Worm (Caenorhabditis elegans) whole organism, L3 larva: ENCODE measurements around the gene Y39B6A.43.

ENCODE experiments used
- R02D3.7 ChIP-seq: fragments of 150-350 bp; optimal IDR thresholded peaks from 2 replicates; lab custom pipeline; 2014; ENCODE audit warnings: missing biosample characterization, missing genetic modification characterization
- ZK546.5 ChIP-seq: sonication (generic microtip); optimal IDR thresholded peaks from 2 replicates; lab custom pipeline; 2017; ENCODE audit warnings: missing biosample characterization, missing genetic modification characterization
- aly-2 ChIP-seq: fragments of 150-350 bp; optimal IDR thresholded peaks from 2 replicates; lab custom pipeline; 2014; ENCODE audit warnings: missing biosample characterization, missing genetic modification characterization
- ama-1 ChIP-seq: fragments of 150-350 bp; optimal IDR thresholded peaks from 2 replicates; lab custom pipeline; 2018
- ceh-16 ChIP-seq: sonication (generic microtip); optimal IDR thresholded peaks from 2 replicates; lab custom pipeline; 2017; ENCODE audit warnings: missing biosample characterization, missing genetic modification characterization
- ceh-28 ChIP-seq: fragments of 150-350 bp; optimal IDR thresholded peaks from 2 replicates; lab custom pipeline; 2014; ENCODE audit warnings: missing biosample characterization, missing genetic modification reagents, missing genetic modification characterization
- ceh-82 ChIP-seq: fragments of 150-350 bp; optimal IDR thresholded peaks from 2 replicates; lab custom pipeline; 2014; ENCODE audit warnings: missing biosample characterization, missing genetic modification characterization
- ceh-9 ChIP-seq: sonication (generic microtip); optimal IDR thresholded peaks from 2 replicates; lab custom pipeline; 2018; ENCODE audit warnings: missing biosample characterization, missing genetic modification characterization
- daf-12 ChIP-seq: fragments of 150-350 bp; optimal IDR thresholded peaks from 2 replicates; lab custom pipeline; 2014; ENCODE audit warnings: missing biosample characterization, missing genetic modification reagents, missing genetic modification characterization
- egl-27 ChIP-seq: sonication (generic microtip); optimal IDR thresholded peaks from 4 replicates; lab custom pipeline; 2017; ENCODE audit warnings: missing biosample characterization, missing genetic modification reagents, missing genetic modification characterization
- egl-5 ChIP-seq: fragments of 150-350 bp; optimal IDR thresholded peaks from 2 replicates; lab custom pipeline; 2017; ENCODE audit warnings: missing biosample characterization, missing genetic modification reagents, missing genetic modification characterization, inconsistent platforms
- elt-1 ChIP-seq: fragments of 150-350 bp; optimal IDR thresholded peaks from 2 replicates; lab custom pipeline; 2014; ENCODE audit warnings: missing biosample characterization, missing genetic modification characterization
- elt-2 ChIP-seq: sonication (generic microtip); optimal IDR thresholded peaks from 2 replicates; lab custom pipeline; 2016; ENCODE audit warnings: missing genetic modification reagents, mild to moderate bottlenecking, missing genetic modification characterization, missing compliant biosample characterization
- elt-3 ChIP-seq, 3 experiments: fragments of 150-350 bp in 1 of 3; sonication (generic microtip) in 2 of 3; optimal IDR thresholded peaks; 2 replicates in 2 of 3; 4 replicates in 1 of 3; lab custom pipeline; 2014 to 2017; ENCODE audit warnings: missing biosample characterization in 3 of 3, missing genetic modification characterization in 3 of 3
- eor-1 ChIP-seq, 2 experiments: fragments of 150-350 bp; optimal IDR thresholded peaks; 2 replicates each; lab custom pipeline; 2014 to 2018; ENCODE audit warnings: missing biosample characterization in 2 of 2, missing genetic modification characterization in 2 of 2
- fkh-10 ChIP-seq: sonication (generic microtip); optimal IDR thresholded peaks from 2 replicates; lab custom pipeline; 2017; ENCODE audit warnings: missing biosample characterization, missing genetic modification reagents, missing genetic modification characterization
- fkh-2 ChIP-seq: fragments of 150-350 bp; optimal IDR thresholded peaks from 2 replicates; lab custom pipeline; 2014; ENCODE audit warnings: missing biosample characterization, missing genetic modification reagents, missing genetic modification characterization
- fos-1 ChIP-seq: fragments of 150-350 bp; optimal IDR thresholded peaks from 2 replicates; lab custom pipeline; 2014; ENCODE audit warnings: missing biosample characterization, missing genetic modification characterization
- hmg-11 ChIP-seq: sonication (generic microtip); optimal IDR thresholded peaks from 2 replicates; lab custom pipeline; 2016; ENCODE audit warnings: missing genetic modification characterization, missing compliant biosample characterization
- jun-1 ChIP-seq: fragments of 150-350 bp; optimal IDR thresholded peaks from 2 replicates; lab custom pipeline; 2014; ENCODE audit warnings: missing biosample characterization, missing genetic modification reagents, missing genetic modification characterization
- lin-15B ChIP-seq: fragments of 150-350 bp; optimal IDR thresholded peaks from 2 replicates; lab custom pipeline; 2014; ENCODE audit warnings: missing biosample characterization, missing genetic modification characterization
- lin-39 ChIP-seq: fragments of 150-350 bp; optimal IDR thresholded peaks from 2 replicates; lab custom pipeline; 2018; ENCODE audit warnings: missing biosample characterization, missing genetic modification reagents, missing genetic modification characterization
- lsy-12 ChIP-seq: sonication (generic microtip); optimal IDR thresholded peaks from 2 replicates; lab custom pipeline; 2016; ENCODE audit warnings: mild to moderate bottlenecking, missing genetic modification characterization, missing compliant biosample characterization
- mdl-1 ChIP-seq: fragments of 150-350 bp; optimal IDR thresholded peaks from 2 replicates; lab custom pipeline; 2014; ENCODE audit warnings: missing biosample characterization, missing genetic modification characterization
- mml-1 ChIP-seq: fragments of 150-350 bp; sonication (generic microtip); optimal IDR thresholded peaks from 3 replicates; lab custom pipeline; 2014; ENCODE audit warnings: missing biosample characterization, missing genetic modification characterization
- nfya-1 ChIP-seq: sonication (generic microtip); optimal IDR thresholded peaks from 2 replicates; lab custom pipeline; 2017; ENCODE audit warnings: missing genetic modification characterization, mild to moderate bottlenecking, missing compliant biosample characterization, antibody characterized with exemption, moderate library complexity; ENCODE audit not compliant: insufficient read depth
- nhr-11 ChIP-seq: fragments of 150-350 bp; optimal IDR thresholded peaks from 2 replicates; lab custom pipeline; 2014; ENCODE audit warnings: missing biosample characterization, missing genetic modification characterization
- nhr-12 ChIP-seq: fragments of 150-350 bp; optimal IDR thresholded peaks from 2 replicates; lab custom pipeline; 2014; ENCODE audit warnings: missing biosample characterization, missing genetic modification characterization
- nhr-23 ChIP-seq: fragments of 150-350 bp; optimal IDR thresholded peaks from 2 replicates; lab custom pipeline; 2014; ENCODE audit warnings: missing biosample characterization, missing genetic modification reagents, missing genetic modification characterization
- nhr-237 ChIP-seq: fragments of 150-350 bp; optimal IDR thresholded peaks from 2 replicates; lab custom pipeline; 2014; ENCODE audit warnings: missing biosample characterization, missing genetic modification characterization
- nhr-25 ChIP-seq: sonication (generic microtip); optimal IDR thresholded peaks from 2 replicates; lab custom pipeline; 2017; ENCODE audit warnings: missing biosample characterization, missing genetic modification characterization
- nhr-28 ChIP-seq: fragments of 150-350 bp; optimal IDR thresholded peaks from 2 replicates; lab custom pipeline; 2014; ENCODE audit warnings: missing biosample characterization, missing genetic modification characterization
- nhr-43 ChIP-seq: sonication (generic microtip); optimal IDR thresholded peaks from 2 replicates; lab custom pipeline; 2016; ENCODE audit warnings: mild to moderate bottlenecking, missing genetic modification characterization, missing compliant biosample characterization; ENCODE audit not compliant: poor library complexity, severe bottlenecking
- nhr-67 ChIP-seq: fragments of 150-350 bp; optimal IDR thresholded peaks from 2 replicates; lab custom pipeline; 2014; ENCODE audit warnings: missing biosample characterization, missing genetic modification characterization
- nhr-76 ChIP-seq: fragments of 150-350 bp; sonication (generic microtip); optimal IDR thresholded peaks from 5 replicates; lab custom pipeline; 2014; ENCODE audit warnings: missing biosample characterization, missing genetic modification characterization
- nhr-77 ChIP-seq: fragments of 150-350 bp; optimal IDR thresholded peaks from 2 replicates; lab custom pipeline; 2014; ENCODE audit warnings: missing biosample characterization, missing genetic modification characterization
- pha-4 ChIP-seq: fragments of 150-350 bp; optimal IDR thresholded peaks from 2 replicates; lab custom pipeline; 2014; ENCODE audit warnings: missing biosample characterization, missing genetic modification reagents, missing genetic modification characterization
- pqm-1 ChIP-seq: fragments of 150-350 bp; optimal IDR thresholded peaks from 2 replicates; lab custom pipeline; 2017; ENCODE audit warnings: missing biosample characterization, missing genetic modification characterization, inconsistent platforms
- sea-2 ChIP-seq: fragments of 150-350 bp; sonication (generic microtip); optimal IDR thresholded peaks from 4 replicates; lab custom pipeline; 2014; ENCODE audit warnings: missing biosample characterization, missing genetic modification reagents, missing genetic modification characterization
- skn-1 ChIP-seq: fragments of 150-350 bp; optimal IDR thresholded peaks from 2 replicates; lab custom pipeline; 2014; ENCODE audit warnings: missing biosample characterization, missing genetic modification characterization
- snpc-4 ChIP-seq: fragments of 150-350 bp; optimal IDR thresholded peaks from 2 replicates; lab custom pipeline; 2014; ENCODE audit warnings: missing biosample characterization, missing genetic modification characterization
- tbx-2 ChIP-seq: sonication (generic microtip); optimal IDR thresholded peaks from 2 replicates; lab custom pipeline; 2016; ENCODE audit warnings: mild to moderate bottlenecking, missing genetic modification characterization, missing compliant biosample characterization
- unc-39 ChIP-seq: sonication (generic microtip); optimal IDR thresholded peaks from 4 replicates; lab custom pipeline; 2017; ENCODE audit warnings: missing biosample characterization, missing genetic modification characterization
- unc-62 ChIP-seq: fragments of 150-350 bp; sonication (generic microtip); optimal IDR thresholded peaks from 4 replicates; lab custom pipeline; 2014; ENCODE audit warnings: missing biosample characterization, missing genetic modification reagents, missing genetic modification characterization
- zag-1 ChIP-seq: fragments of 150-350 bp; optimal IDR thresholded peaks from 2 replicates; lab custom pipeline; 2014; ENCODE audit warnings: missing biosample characterization, missing genetic modification characterization
- ztf-11 ChIP-seq: fragments of 150-350 bp; optimal IDR thresholded peaks from 2 replicates; lab custom pipeline; 2014; ENCODE audit warnings: missing biosample characterization, missing genetic modification characterization
- ztf-4 ChIP-seq: fragments of 150-350 bp; optimal IDR thresholded peaks from 2 replicates; lab custom pipeline; 2014; ENCODE audit warnings: missing biosample characterization, missing genetic modification characterization

Y39B6A.43 gene

ce11 chrV:18967479-18968056 is at the start of gene Y39B6A.43:
Y39B6A.43 (minus strand) TSS chrV:18967829.
- TF ChIP-seq aly-2 (tag; lab: Kevin White, UChicago) (peak; percentile 84), nhr-43 (peak; percentile 93), elt-3 (tag; optimal IDR thresholded peaks at IDR 0.05; lab: Kevin White, UChicago) (peak in 1 of 3 experiments; percentile 83), egl-5 (tag; lab: Kevin White, UChicago) (peak; percentile 86), elt-1 (tag; lab: Kevin White, UChicago) (peak; percentile 52), R02D3.7 (peak; percentile 92), skn-1 (tag; lab: Kevin White, UChicago) (peak; percentile 94), fkh-10 (GFP tag; lab: Kevin White, UChicago) (peak; percentile 66), eor-1 (tag; optimal IDR thresholded peaks at IDR 0.05; lab: Kevin White, UChicago) (no peak), mml-1 (no peak), unc-39 (tag; lab: Kevin White, UChicago) (peak; percentile 62), tbx-2 (peak; percentile 92), pha-4 (tag; lab: Kevin White, UChicago) (peak; percentile 100), nhr-67 (tag; lab: Kevin White, UChicago) (peak; percentile 41), ztf-11 (tag; lab: Kevin White, UChicago) (no peak), hmg-11 (tag; lab: Kevin White, UChicago) (peak; percentile 56), lin-15B (tag; lab: Kevin White, UChicago) (peak; percentile 98), sea-2 (GFP tag; lab: Kevin White, UChicago) (no peak), nhr-237 (tag; lab: Kevin White, UChicago) (no peak), nhr-28 (tag; lab: Kevin White, UChicago) (peak; percentile 26), nhr-77 (tag; lab: Kevin White, UChicago) (peak; percentile 86), nhr-23 (peak; percentile 97), nhr-25 (tag; lab: Kevin White, UChicago) (peak; percentile 88), nfya-1 (tag; lab: Kevin White, UChicago) (peak; percentile 92), ama-1 (peak; percentile 53), fkh-2 (tag; lab: Kevin White, UChicago) (peak; percentile 66), zag-1 (tag; lab: Kevin White, UChicago) (peak; percentile 75), unc-62 (GFP tag; lab: Kevin White, UChicago) (peak; percentile 86), ceh-16 (tag; lab: Kevin White, UChicago) (no peak), mdl-1 (tag; lab: Kevin White, UChicago) (no peak), ztf-4 (peak; percentile 73), egl-27 (tag; lab: Kevin White, UChicago) (peak; percentile 79), fos-1 (tag; lab: Kevin White, UChicago) (peak; percentile 25), daf-12 (no peak), ceh-28 (tag; lab: Kevin White, UChicago) (peak; percentile 95), nhr-76 (tag; lab: Kevin White, UChicago) (peak; percentile 68), ZK546.5 (tag; lab: Kevin White, UChicago) (peak; percentile 23), snpc-4 (tag; lab: Kevin White, UChicago) (peak; percentile 86), elt-2 (peak; percentile 88), nhr-12 (tag; lab: Kevin White, UChicago) (no peak), ceh-82 (tag; lab: Kevin White, UChicago) (peak; percentile 95), ceh-9 (tag; lab: Kevin White, UChicago) (no peak), lsy-12 (tag; lab: Kevin White, UChicago) (peak; percentile 93), lin-39 (tag; lab: Kevin White, UChicago) (peak; percentile 87), pqm-1 (tag; lab: Kevin White, UChicago) (peak; percentile 66), jun-1 (tag; lab: Kevin White, UChicago) (peak; percentile 95), nhr-11 (peak; percentile 65)
